Worm (Caenorhabditis elegans) whole organism, young adult: ENCODE data around the gene C17G1.14.
A peak's percentile ranks its signal among the peaks of the same experiment; 100 is the strongest.

Source experiments
- B0035.1 ChIP-seq: sonication (generic microtip); optimal IDR thresholded peaks from 2 replicates; lab custom pipeline; 2016; ENCODE audit warnings: missing genetic modification characterization, mild to moderate bottlenecking, missing compliant biosample characterization, missing genotype, missing genetic modification reagents
- C06A6.2 ChIP-seq: fragments of 200-800 bp; sonication (Bioruptor generic); conservative IDR thresholded peaks from 2 replicates; pipeline ENCODE4 v1.3.6; 2022; ENCODE audit warnings: missing genetic modification characterization, missing compliant biosample characterization
- F37B4.10 ChIP-seq: fragments of 200-800 bp; sonication (Bioruptor generic); IDR thresholded peaks from 2 replicates; pipeline ENCODE4 v1.3.6; 2022; ENCODE audit warnings: missing genetic modification characterization, missing compliant biosample characterization
- F39B2.1 ChIP-seq: fragments of 200-800 bp; sonication (Bioruptor generic); IDR thresholded peaks from 2 replicates; pipeline ENCODE4 v1.3.6; 2022; ENCODE audit warnings: missing genetic modification reagents, missing genetic modification characterization, missing compliant biosample characterization
- F52B5.7 ChIP-seq: sonication (generic microtip); optimal IDR thresholded peaks from 2 replicates; lab custom pipeline; 2016; ENCODE audit warnings: mild to moderate bottlenecking, missing genetic modification characterization, missing compliant biosample characterization
- F55B11.4 ChIP-seq: sonication (generic microtip); optimal IDR thresholded peaks from 2 replicates; lab custom pipeline; 2016; ENCODE audit warnings: missing compliant biosample characterization, missing genetic modification characterization, borderline replicate concordance; ENCODE audit not compliant: insufficient read depth
- F57C9.4 ChIP-seq: sonication (generic microtip); optimal IDR thresholded peaks from 2 replicates; lab custom pipeline; 2017; ENCODE audit warnings: mild to moderate bottlenecking, missing genetic modification characterization, missing compliant biosample characterization
- K12H6.12 ChIP-seq: fragments of 200-800 bp; sonication (Bioruptor generic); optimal IDR thresholded peaks from 2 replicates; lab custom pipeline; 2018; ENCODE audit warnings: mild to moderate bottlenecking, missing genetic modification characterization, missing compliant biosample characterization
- ZK185.1 ChIP-seq: sonication (generic microtip); optimal IDR thresholded peaks from 2 replicates; lab custom pipeline; 2016; ENCODE audit warnings: mild to moderate bottlenecking, missing genetic modification characterization, missing compliant biosample characterization; ENCODE audit not compliant: poor library complexity, severe bottlenecking
- aptf-2 ChIP-seq: fragments of 200-800 bp; sonication (Bioruptor generic); conservative IDR thresholded peaks from 2 replicates; pipeline ENCODE4 v1.3.6; 2022; ENCODE audit warnings: missing genetic modification reagents, missing genetic modification characterization, missing compliant biosample characterization
- atf-7 ChIP-seq: sonication (generic microtip); optimal IDR thresholded peaks from 2 replicates; lab custom pipeline; 2017; ENCODE audit warnings: mild to moderate bottlenecking, missing genetic modification characterization, missing compliant biosample characterization
- ceh-27 ChIP-seq: fragments of 200-800 bp; sonication (Bioruptor generic); optimal IDR thresholded peaks from 2 replicates; lab custom pipeline; 2018; ENCODE audit warnings: mild to moderate bottlenecking, missing genetic modification characterization, moderate library complexity, missing compliant biosample characterization
- ceh-58 ChIP-seq: fragments of 200-800 bp; sonication (Bioruptor generic); IDR thresholded peaks from 2 replicates; pipeline ENCODE4 v1.3.6; 2022; ENCODE audit warnings: missing genetic modification characterization, missing compliant biosample characterization
- ceh-79 ChIP-seq: sonication (generic microtip); optimal IDR thresholded peaks from 2 replicates; lab custom pipeline; 2017; ENCODE audit warnings: mild to moderate bottlenecking, missing genetic modification characterization, missing compliant biosample characterization
- efl-1 ChIP-seq: fragments of 150-350 bp; optimal IDR thresholded peaks from 2 replicates; lab custom pipeline; 2014; ENCODE audit warnings: missing biosample characterization, missing genetic modification reagents, missing genetic modification characterization
- egrh-3 ChIP-seq: fragments of 200-800 bp; sonication (Bioruptor generic); IDR thresholded peaks from 2 replicates; pipeline ENCODE4 v1.3.6; 2022; ENCODE audit warnings: missing genetic modification reagents, missing genetic modification characterization, missing compliant biosample characterization
- ekl-4 ChIP-seq: fragments of 200-800 bp; sonication (Bioruptor generic); IDR thresholded peaks from 2 replicates; pipeline ENCODE4 v1.3.6; 2022; ENCODE audit warnings: missing genetic modification reagents, missing genetic modification characterization, missing compliant biosample characterization
- gei-17 ChIP-seq: fragments of 200-800 bp; sonication (Bioruptor generic); optimal IDR thresholded peaks from 2 replicates; lab custom pipeline; 2018; ENCODE audit warnings: mild to moderate bottlenecking, missing genetic modification characterization, missing compliant biosample characterization
- him-1 ChIP-seq: sonication (generic microtip); optimal IDR thresholded peaks from 2 replicates; lab custom pipeline; 2016; ENCODE audit warnings: missing genotype, missing genetic modification reagents, missing genetic modification characterization, missing compliant biosample characterization
- hmg-20 ChIP-seq: fragments of 200-800 bp; sonication (Bioruptor generic); IDR thresholded peaks from 2 replicates; pipeline ENCODE4 v1.3.6; 2022; ENCODE audit warnings: missing genetic modification reagents, missing genetic modification characterization, missing compliant biosample characterization
- lag-1 ChIP-seq: fragments of 200-800 bp; sonication (Bioruptor generic); IDR thresholded peaks from 2 replicates; pipeline ENCODE4 v1.3.6; 2022; ENCODE audit warnings: missing genetic modification reagents, missing genetic modification characterization, missing compliant biosample characterization
- let-526 ChIP-seq: fragments of 200-800 bp; sonication (Bioruptor generic); IDR thresholded peaks from 2 replicates; pipeline ENCODE4 v1.3.6; 2022; ENCODE audit warnings: missing genetic modification reagents, missing genetic modification characterization, missing compliant biosample characterization
- let-607 ChIP-seq, 2 experiments: fragments of 200-800 bp in 1 of 2; sonication (Bioruptor generic) in 1 of 2; sonication (generic microtip) in 1 of 2; optimal IDR thresholded peaks; 2 replicates each; lab custom pipeline; 2016 to 2018; ENCODE audit warnings: mild to moderate bottlenecking in 2 of 2, missing compliant biosample characterization in 2 of 2, missing genetic modification characterization in 2 of 2, moderate library complexity in 2 of 2, missing genotype in 1 of 2
- lin-26 ChIP-seq: fragments of 200-800 bp; sonication (Bioruptor generic); IDR thresholded peaks from 2 replicates; pipeline ENCODE4 v1.3.6; 2022; ENCODE audit warnings: missing genetic modification reagents, missing genetic modification characterization, missing compliant biosample characterization
- lin-40 ChIP-seq: sonication (generic microtip); optimal IDR thresholded peaks from 2 replicates; lab custom pipeline; 2016; ENCODE audit warnings: missing genetic modification characterization, mild to moderate bottlenecking, missing compliant biosample characterization, missing genotype, missing genetic modification reagents
- lin-54 ChIP-seq: fragments of 200-800 bp; sonication (Bioruptor generic); optimal IDR thresholded peaks from 2 replicates; lab custom pipeline; 2018; ENCODE audit warnings: mild to moderate bottlenecking, missing genetic modification characterization, missing compliant biosample characterization
- mxl-1 ChIP-seq: sonication (generic microtip); optimal IDR thresholded peaks from 2 replicates; lab custom pipeline; 2016; ENCODE audit warnings: missing genetic modification characterization, missing compliant biosample characterization
- nfya-1 ChIP-seq: sonication (generic microtip); optimal IDR thresholded peaks from 2 replicates; lab custom pipeline; 2017; ENCODE audit warnings: antibody characterized with exemption, missing compliant biosample characterization, missing genetic modification characterization, borderline replicate concordance; ENCODE audit not compliant: insufficient read depth
- nhr-80 ChIP-seq: sonication (generic microtip); optimal IDR thresholded peaks from 2 replicates; lab custom pipeline; 2016; ENCODE audit warnings: missing genetic modification characterization, missing compliant biosample characterization
- snpc-1.3 ChIP-seq: sonication (generic microtip); optimal IDR thresholded peaks from 2 replicates; lab custom pipeline; 2017; ENCODE audit warnings: missing genetic modification characterization, mild to moderate bottlenecking, missing compliant biosample characterization, antibody characterized with exemption, moderate library complexity, missing genotype, missing genetic modification reagents; ENCODE audit not compliant: insufficient read depth
- ztf-26 ChIP-seq: sonication (generic microtip); optimal IDR thresholded peaks from 2 replicates; lab custom pipeline; 2017; ENCODE audit warnings: missing genetic modification characterization, missing compliant biosample characterization

C17G1.14 gene

DNA sequence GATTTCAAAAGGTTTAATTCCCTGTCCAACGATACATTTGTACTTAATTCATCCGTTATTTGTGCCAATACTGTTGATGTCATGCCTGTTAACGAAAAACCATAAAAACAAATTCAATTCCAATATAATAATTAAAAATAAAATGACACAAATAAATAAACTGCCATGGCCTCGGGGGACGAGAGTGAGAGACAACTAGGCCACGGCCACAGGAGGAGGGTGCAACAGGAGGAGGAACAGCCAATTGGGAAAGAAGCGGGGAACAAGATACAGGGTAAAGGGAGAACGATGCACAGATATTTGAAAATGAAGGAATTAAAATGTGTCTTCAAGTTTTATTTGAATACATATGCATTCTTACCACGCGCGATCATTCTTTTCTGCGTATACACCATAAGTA lies 21.3 kb upstream of the C17G1.14 start, which contains the start of gene F21G4.6:
Gene F21G4.6 (minus strand): TSS at position 87 of the 400 bp plus-strand sequence.
- TF ChIP-seq let-607 (tag; optimal IDR thresholded peaks at IDR 0.05; lab: Kevin White, UChicago) (peak in 1 of 2 experiments; percentile 4), egrh-3 (GFP tag; lab: Robert Waterston, UW) (no peak)
- TF ChIP-seq, all 124 proteins: peak for 1

DNA sequence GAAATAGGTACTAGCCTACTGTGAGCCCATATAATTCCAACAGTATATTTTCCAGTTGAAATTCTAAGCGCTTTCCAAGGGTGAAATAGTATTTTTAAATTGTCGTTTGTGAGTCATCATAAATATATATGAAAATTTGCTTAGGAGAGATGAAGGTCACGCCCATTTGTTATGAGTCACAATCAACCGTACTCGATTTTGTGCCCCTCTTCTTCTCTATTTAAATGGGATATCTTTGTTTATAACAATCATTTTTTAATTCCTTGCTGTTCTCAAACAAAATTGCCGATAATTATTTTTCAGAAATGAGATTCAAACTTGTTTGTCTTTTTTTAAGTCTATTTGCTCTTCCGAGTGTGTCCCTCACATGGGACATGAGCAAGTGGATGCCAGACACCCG lies 19.6 kb upstream of the C17G1.14 start, which contains the start of gene folr-1:
Gene folr-1 (plus strand): TSS at position 301 of the 400 bp plus-strand sequence.
- no peak for TF ChIP-seq F55B11.4 (tag; lab: Kevin White, UChicago)
- TF ChIP-seq K12H6.12 (tag; lab: Kevin White, UChicago): no peak
- no peak for TF ChIP-seq lin-54 (GFP tag; lab: Kevin White, UChicago)
- TF ChIP-seq snpc-1.3: no peak
- no peak for TF ChIP-seq let-526 (GFP tag; lab: Robert Waterston, UW)
- no peak for TF ChIP-seq ceh-79 (tag; lab: Kevin White, UChicago)
- no peak for TF ChIP-seq ZK185.1 (tag; lab: Kevin White, UChicago)
- no peak for TF ChIP-seq lag-1 (GFP tag; lab: Robert Waterston, UW)
- no peak for TF ChIP-seq lin-26 (GFP tag; lab: Robert Waterston, UW)
- no peak for TF ChIP-seq F37B4.10 (GFP tag; lab: Robert Waterston, UW)
- no peak for TF ChIP-seq ceh-27 (GFP tag; lab: Kevin White, UChicago)
- no peak for TF ChIP-seq atf-7 (tag; lab: Kevin White, UChicago)
- TF ChIP-seq, all 124 proteins: peak for 0

DNA sequence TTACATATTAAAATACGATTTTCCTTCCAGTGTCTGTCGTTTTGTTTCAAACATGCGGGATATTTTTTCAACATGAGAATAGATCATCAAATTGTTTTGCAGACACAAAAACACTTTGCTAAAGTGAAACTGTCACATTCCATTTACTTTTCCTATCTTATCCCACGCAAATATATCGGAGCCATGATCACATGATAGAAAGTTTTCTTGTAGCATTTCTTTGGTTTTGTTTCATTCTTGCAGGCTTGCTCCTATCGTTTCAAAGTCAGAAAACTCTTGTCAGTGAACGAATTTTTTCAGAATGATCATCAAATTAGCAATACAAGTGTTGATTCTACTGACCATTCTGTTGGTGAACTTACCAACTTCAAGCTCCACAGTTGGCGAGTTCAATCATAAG lies 17.4 kb upstream of the C17G1.14 start, which contains the start of gene C17G1.2:
Gene C17G1.2 (plus strand): TSS at position 301 of the 400 bp plus-strand sequence.
- no peak for TF ChIP-seq efl-1 (GFP tag; lab: Kevin White, UChicago)
- no peak for TF ChIP-seq gei-17 (GFP tag; lab: Kevin White, UChicago)
- TF ChIP-seq F52B5.7: no peak
- no peak for TF ChIP-seq ztf-26 (tag; lab: Kevin White, UChicago)
- no peak for TF ChIP-seq ekl-4 (GFP tag; lab: Robert Waterston, UW)
- no peak for TF ChIP-seq him-1 (tag; lab: Kevin White, UChicago)
- no peak for TF ChIP-seq mxl-1 (tag; lab: Kevin White, UChicago)
- TF ChIP-seq lin-40 (tag; lab: Kevin White, UChicago): no peak
- no peak for TF ChIP-seq nhr-80 (tag; lab: Kevin White, UChicago)
- no peak for TF ChIP-seq C06A6.2 (GFP tag; lab: Robert Waterston, UW)
- no peak for TF ChIP-seq F39B2.1 (GFP tag; lab: Robert Waterston, UW)

DNA sequence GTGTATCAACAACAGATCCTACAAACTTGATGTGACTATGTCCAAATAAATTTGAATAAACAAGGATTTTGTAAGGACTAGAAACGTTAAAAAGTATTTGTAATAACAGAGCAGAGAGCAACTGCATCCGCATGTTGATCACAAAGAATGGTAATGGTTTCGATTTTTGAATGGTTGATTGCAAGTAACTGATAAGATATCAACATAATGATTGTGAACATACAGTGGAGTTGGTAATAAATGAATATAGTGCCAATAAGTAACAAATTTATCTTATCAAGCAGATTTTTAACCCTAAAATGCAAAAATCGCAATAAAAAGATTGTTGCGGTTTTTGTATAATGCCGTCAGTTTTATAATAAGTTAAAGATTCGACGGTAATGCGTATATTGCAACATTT lies 13.7 kb upstream of the C17G1.14 start, which contains the start of gene ugt-23:
Gene ugt-23 (minus strand): TSS at position 212 of the 400 bp plus-strand sequence.
- peak; percentile 38 for TF ChIP-seq nhr-80 (tag; lab: Kevin White, UChicago)
- no peak for TF ChIP-seq B0035.1

DNA sequence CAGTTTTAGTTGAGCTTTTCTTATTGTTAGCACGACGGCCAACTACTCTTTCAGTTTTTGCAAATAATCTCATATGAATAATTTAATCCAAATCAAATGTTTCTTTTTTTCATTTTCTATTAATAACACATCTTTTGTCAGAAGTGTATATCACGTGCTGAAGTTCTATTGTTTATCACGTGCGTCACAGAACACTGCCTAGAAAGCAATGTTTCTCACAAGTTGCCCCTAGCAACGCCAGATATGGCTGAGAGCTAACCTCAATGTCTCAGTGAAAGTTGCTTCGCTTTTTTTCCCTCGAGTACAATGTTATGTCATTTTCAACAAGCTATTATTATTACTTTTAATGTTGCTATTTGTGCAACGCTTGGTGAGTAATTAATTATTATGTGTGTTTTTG lies 10.6 kb upstream of the C17G1.14 start:
- TF ChIP-seq hmg-20 (GFP tag; lab: Robert Waterston, UW) (no peak), nfya-1 (tag; lab: Kevin White, UChicago) (no peak), F57C9.4 (no peak), aptf-2 (GFP tag; lab: Robert Waterston, UW) (no peak), ceh-58 (GFP tag; lab: Robert Waterston, UW) (no peak)
